Worm (Caenorhabditis elegans) whole organism, midembryonic: ENCODE measurements around the gene srj-22.

Source experiments
- T22C8.4 ChIP-seq: fragments of 200-800 bp; sonication (Bioruptor generic); IDR thresholded peaks from 2 replicates; pipeline ENCODE4 v1.3.6; 2022; ENCODE audit warnings: missing genetic modification characterization, missing compliant biosample characterization
- cog-1 ChIP-seq: sonication (generic microtip); optimal IDR thresholded peaks from 2 replicates; lab custom pipeline; 2016; ENCODE audit warnings: missing genetic modification characterization, missing compliant biosample characterization
- flt-1 ChIP-seq: fragments of 200-800 bp; sonication (Bioruptor generic); IDR thresholded peaks from 2 replicates; pipeline ENCODE4 v1.3.6; 2022; ENCODE audit warnings: missing genetic modification characterization, missing compliant biosample characterization
- klf-2 ChIP-seq: fragments of 200-800 bp; sonication (Bioruptor generic); conservative IDR thresholded peaks from 2 replicates; pipeline ENCODE4 v1.3.6; 2022; ENCODE audit warnings: missing genetic modification reagents, missing genetic modification characterization, missing compliant biosample characterization
- med-1 ChIP-seq: sonication (generic microtip); optimal IDR thresholded peaks from 2 replicates; lab custom pipeline; 2017; ENCODE audit warnings: missing genetic modification characterization, mild to moderate bottlenecking, missing compliant biosample characterization, antibody characterized with exemption, missing genetic modification reagents; ENCODE audit not compliant: insufficient read depth
- ref-1 ChIP-seq: fragments of 200-800 bp; sonication (Bioruptor generic); conservative IDR thresholded peaks from 2 replicates; pipeline ENCODE4 v1.3.6; 2022; ENCODE audit warnings: missing genetic modification reagents, missing genetic modification characterization, missing compliant biosample characterization
- tab-1 ChIP-seq: fragments of 200-800 bp; sonication (Bioruptor generic); IDR thresholded peaks from 2 replicates; pipeline ENCODE4 v1.3.6; 2022; ENCODE audit warnings: missing genetic modification characterization, missing compliant biosample characterization
- ztf-23 ChIP-seq: fragments of 200-800 bp; sonication (Bioruptor generic); IDR thresholded peaks from 2 replicates; pipeline ENCODE4 v1.3.6; 2022; ENCODE audit warnings: missing genetic modification reagents, missing genetic modification characterization, missing compliant biosample characterization
- ztf-29 ChIP-seq: fragments of 200-800 bp; sonication (Bioruptor generic); IDR thresholded peaks from 2 replicates; pipeline ENCODE4 v1.3.6; 2022; ENCODE audit warnings: missing genetic modification reagents, missing genetic modification characterization, missing compliant biosample characterization

Gene srj-22

DNA sequence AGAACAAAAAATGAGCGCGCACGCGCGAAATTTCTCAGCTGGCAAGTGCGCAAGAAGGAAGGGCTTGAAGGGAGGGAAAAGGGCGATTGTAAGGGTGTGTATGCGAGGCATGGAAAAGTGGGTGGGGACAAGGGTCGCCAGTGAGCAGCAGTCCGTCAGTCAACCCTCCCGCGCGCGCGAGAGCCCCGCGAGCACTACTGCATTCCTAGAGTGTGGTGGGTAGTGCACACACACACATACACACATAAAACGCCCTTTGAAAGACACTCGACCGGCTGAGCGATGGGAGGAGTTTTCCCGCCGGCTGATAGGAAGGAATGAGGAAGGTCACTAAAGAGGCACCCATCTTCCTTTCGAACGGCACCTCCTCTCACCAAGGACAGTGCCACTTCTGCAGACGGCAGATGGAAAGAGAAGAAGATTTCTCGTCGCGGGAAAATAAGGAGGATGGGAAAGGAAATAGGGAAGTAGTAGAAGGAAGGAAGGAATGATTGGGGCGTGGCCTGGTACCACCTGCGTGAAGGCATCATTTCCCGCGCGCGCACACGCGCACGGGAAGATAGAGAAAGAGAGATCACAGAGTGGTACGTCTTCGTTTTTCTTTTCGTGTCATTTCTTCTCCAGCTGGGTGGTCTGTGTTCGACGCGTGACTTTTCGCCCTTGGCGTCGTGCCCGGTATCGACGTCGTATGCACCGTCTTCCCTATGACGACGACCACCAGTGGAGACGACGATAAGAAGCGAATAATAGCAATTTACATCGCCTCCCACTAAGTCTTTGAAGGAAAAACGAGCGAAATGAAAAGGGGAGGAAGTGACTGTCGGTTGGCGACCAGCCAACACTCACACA lies 26.5 kb downstream of the srj-22 start:
- peak; percentile 67 for TF ChIP-seq ztf-29 (GFP tag; lab: Robert Waterston, UW)
- TF ChIP-seq ref-1 (GFP tag; lab: Robert Waterston, UW): no peak
- peak; percentile 58 for TF ChIP-seq cog-1 (tag; lab: Kevin White, UChicago)
- TF ChIP-seq ztf-23 (GFP tag; lab: Robert Waterston, UW): no peak
- TF ChIP-seq klf-2 (GFP tag; lab: Robert Waterston, UW): 0 out of 2 replicates have a peak, but pooled peaks have one; percentile 20
- peak; percentile 75 for TF ChIP-seq flt-1 (GFP tag; lab: Robert Waterston, UW)
- peak; percentile 33; the same call in 1 of the 2 replicates for TF ChIP-seq tab-1 (GFP tag; lab: Robert Waterston, UW)
- no peak for TF ChIP-seq med-1 (GFP tag; lab: Kevin White, UChicago)

DNA sequence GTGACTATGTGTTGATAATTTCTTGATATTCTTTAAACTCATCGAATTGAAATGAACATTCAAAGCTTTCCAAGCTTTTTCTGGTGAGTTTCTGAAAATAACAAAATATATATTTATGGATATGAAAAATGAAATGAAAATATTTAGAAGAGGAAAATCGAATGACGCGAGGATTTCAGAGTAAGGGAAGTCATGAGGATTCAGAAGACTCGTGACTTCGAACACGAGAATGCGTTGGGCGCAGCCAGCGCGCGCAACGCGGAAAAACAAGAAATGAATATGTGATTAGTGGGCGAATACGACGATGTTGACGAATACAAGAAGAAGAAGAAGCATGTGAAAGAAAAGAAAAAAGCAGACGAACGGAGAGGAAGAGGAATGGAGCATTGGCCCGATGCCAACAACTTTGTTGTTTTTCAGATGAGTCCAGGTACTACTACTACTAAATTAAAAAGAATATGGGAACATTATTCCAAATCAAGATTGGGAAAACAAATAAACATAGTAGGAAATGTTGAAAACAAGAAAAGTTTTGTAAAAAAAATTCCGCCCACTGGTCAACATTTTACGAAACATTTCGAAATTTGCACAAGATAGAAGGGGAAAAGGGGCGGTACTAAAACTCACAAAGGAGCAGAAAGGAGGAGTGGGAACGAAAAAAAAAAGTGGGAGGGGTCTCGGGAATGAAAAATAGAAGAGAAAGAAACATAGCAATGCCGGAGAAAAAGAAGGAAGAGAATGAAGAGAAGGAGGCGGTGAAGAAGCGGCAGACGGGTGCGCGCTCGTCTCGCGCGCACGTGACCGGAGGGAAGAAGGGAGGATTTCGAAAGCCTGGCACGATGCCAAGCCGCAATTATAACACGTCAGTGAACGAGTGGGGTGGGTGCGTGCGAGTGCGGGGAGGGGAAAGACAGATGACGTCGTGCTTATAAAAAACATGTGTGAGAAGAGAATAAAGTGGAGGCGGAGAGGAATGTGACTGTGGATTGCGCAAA lies 28.1 kb downstream of the srj-22 start:
- TF ChIP-seq klf-2 (GFP tag; lab: Robert Waterston, UW) (peak; percentile 48; the same call in 1 of the 2 replicates), med-1 (GFP tag; lab: Kevin White, UChicago) (no peak), T22C8.4 (GFP tag; lab: Robert Waterston, UW) (no peak), flt-1 (GFP tag; lab: Robert Waterston, UW) (peak; percentile 83; the same call in 1 of the 2 replicates), ref-1 (GFP tag; lab: Robert Waterston, UW) (no peak; the same call in 1 of the 2 replicates), tab-1 (GFP tag; lab: Robert Waterston, UW) (0 out of 2 replicates have a peak, but pooled peaks have one; percentile 48), ztf-29 (GFP tag; lab: Robert Waterston, UW) (peak; percentile 30; the same call in 1 of the 2 replicates), cog-1 (tag; lab: Kevin White, UChicago) (peak; percentile 68), ztf-23 (GFP tag; lab: Robert Waterston, UW) (peak; percentile 80)

DNA sequence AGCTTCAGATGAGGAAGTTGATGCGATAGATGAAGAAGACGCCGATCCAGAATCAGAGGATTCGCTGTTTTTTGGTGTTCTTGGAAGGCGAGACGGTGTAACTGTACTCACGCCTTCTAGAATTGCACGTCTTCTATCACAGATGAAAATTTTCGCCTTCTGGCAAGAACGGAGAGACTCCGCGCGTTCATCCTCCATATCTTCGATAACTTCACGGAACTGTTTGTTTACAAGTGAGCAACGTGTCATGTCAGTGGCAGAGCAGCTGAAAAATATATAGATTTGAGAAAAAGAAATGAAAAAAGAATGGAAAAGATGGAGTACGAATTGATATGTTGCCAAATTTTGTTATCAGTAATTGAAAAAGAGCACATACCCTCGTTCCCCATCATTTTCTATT lies 28.9 kb downstream of the srj-22 start:
- TF ChIP-seq ztf-29 (GFP tag; lab: Robert Waterston, UW): no peak
- no peak for TF ChIP-seq med-1 (GFP tag; lab: Kevin White, UChicago)
- TF ChIP-seq ref-1 (GFP tag; lab: Robert Waterston, UW): no peak
- TF ChIP-seq cog-1 (tag; lab: Kevin White, UChicago): no peak
- no peak for TF ChIP-seq klf-2 (GFP tag; lab: Robert Waterston, UW)
- no peak for TF ChIP-seq T22C8.4 (GFP tag; lab: Robert Waterston, UW)
- no peak for TF ChIP-seq flt-1 (GFP tag; lab: Robert Waterston, UW)
- TF ChIP-seq ztf-23 (GFP tag; lab: Robert Waterston, UW): no peak
- no peak for TF ChIP-seq tab-1 (GFP tag; lab: Robert Waterston, UW)

DNA sequence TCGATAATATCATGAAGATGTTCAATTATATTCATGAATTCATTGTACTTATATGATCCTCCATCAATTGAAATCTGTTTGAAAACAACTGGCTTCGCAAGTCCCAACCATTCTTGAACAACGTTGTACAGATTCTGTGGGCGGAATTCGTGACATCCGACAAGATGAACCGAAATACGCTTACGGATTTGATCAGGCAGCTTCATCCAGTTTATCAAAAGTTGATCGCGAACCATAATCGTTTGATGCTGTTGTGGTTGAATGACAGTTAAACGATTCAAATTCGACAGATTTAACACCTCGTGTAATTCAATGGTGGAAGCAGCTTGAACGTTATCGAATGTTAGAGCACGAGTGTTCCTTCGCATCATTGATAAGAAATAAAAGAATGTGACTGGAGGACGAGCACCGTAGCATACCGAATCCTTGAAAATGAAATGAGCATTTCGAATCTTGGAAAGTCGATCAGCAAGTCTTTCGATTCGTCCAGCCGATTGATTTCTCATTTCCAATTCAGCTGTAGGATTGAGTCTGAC lies 29.8 kb downstream of the srj-22 start:
- no peak for TF ChIP-seq klf-2 (GFP tag; lab: Robert Waterston, UW)
- TF ChIP-seq ref-1 (GFP tag; lab: Robert Waterston, UW): no peak
- no peak for TF ChIP-seq tab-1 (GFP tag; lab: Robert Waterston, UW)
- TF ChIP-seq ztf-23 (GFP tag; lab: Robert Waterston, UW): no peak
- TF ChIP-seq ztf-29 (GFP tag; lab: Robert Waterston, UW): no peak
- no peak for TF ChIP-seq cog-1 (tag; lab: Kevin White, UChicago)
- TF ChIP-seq T22C8.4 (GFP tag; lab: Robert Waterston, UW): no peak
- TF ChIP-seq med-1 (GFP tag; lab: Kevin White, UChicago): no peak
- TF ChIP-seq flt-1 (GFP tag; lab: Robert Waterston, UW): no peak

- TF ChIP-seq med-1 (GFP tag; lab: Kevin White, UChicago): no peak
- TF ChIP-seq ztf-29 (GFP tag; lab: Robert Waterston, UW): no peak
- no peak for TF ChIP-seq cog-1 (tag; lab: Kevin White, UChicago)
- TF ChIP-seq klf-2 (GFP tag; lab: Robert Waterston, UW): no peak
- no peak for TF ChIP-seq ref-1 (GFP tag; lab: Robert Waterston, UW)
- TF ChIP-seq T22C8.4 (GFP tag; lab: Robert Waterston, UW): no peak
These were observed 31.0 kb downstream of the srj-22 start for ce11 chrV:10712608-10712900.

DNA sequence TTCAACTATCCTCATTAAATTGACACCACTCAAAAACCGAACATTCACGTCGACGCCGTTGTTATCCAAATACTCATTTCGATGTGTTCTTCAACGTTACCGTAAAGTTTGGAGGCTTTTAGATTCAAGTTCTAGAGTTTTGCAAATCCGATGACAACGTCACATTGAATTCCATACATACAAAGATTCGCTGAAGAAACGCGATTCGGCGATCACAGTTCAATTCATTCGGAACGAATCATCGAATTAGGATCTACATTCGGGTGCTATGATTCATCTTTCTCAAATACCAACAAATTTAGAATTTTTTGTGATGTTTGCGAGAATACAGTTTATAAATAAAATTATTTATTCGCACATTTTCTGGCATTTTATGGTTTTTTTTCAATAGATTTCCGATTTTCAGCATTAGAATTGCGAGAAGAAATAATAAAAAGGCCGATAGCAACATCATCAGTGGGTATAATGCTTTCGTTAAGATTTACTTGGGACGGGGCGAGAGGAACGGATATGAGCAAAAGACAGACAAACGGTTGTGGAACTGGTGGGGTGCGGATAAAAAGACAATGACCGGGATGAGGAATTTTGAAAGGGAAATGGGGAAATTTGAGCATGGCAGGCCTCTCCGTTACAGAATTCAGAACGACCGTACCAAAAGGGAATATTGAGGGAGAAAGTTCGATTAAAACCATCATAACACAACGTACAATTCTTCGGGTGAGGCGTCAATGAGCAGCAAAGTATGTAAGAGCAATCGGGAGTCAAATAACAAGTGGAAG lies 31.5 kb downstream of the srj-22 start:
- TF ChIP-seq flt-1 (GFP tag; lab: Robert Waterston, UW) (no peak), klf-2 (GFP tag; lab: Robert Waterston, UW) (no peak), ztf-29 (GFP tag; lab: Robert Waterston, UW) (no peak), med-1 (GFP tag; lab: Kevin White, UChicago) (no peak), T22C8.4 (GFP tag; lab: Robert Waterston, UW) (no peak), tab-1 (GFP tag; lab: Robert Waterston, UW) (no peak), cog-1 (tag; lab: Kevin White, UChicago) (no peak), ref-1 (GFP tag; lab: Robert Waterston, UW) (no peak), ztf-23 (GFP tag; lab: Robert Waterston, UW) (no peak)

DNA sequence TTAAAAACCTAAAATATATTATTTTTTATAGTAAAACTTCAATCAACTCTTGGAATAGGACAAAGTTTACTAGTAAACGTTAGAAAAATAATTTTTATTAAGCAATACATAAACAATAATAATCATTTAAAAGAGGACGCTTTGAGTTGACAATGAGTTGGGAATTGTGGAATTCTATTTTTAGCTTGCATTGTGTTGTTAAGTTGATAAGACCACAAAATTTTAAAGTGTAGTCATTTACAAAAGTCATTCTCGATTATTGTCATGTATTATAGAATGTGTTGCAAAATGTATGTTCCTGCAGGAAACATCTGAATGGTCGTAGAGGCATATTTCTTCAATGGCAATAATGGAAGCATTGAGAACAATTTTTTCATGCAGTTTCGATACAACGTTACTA lies 32.5 kb downstream of the srj-22 start:
- TF ChIP-seq ref-1 (GFP tag; lab: Robert Waterston, UW): no peak
- no peak for TF ChIP-seq med-1 (GFP tag; lab: Kevin White, UChicago)
- no peak for TF ChIP-seq cog-1 (tag; lab: Kevin White, UChicago)
- TF ChIP-seq klf-2 (GFP tag; lab: Robert Waterston, UW): no peak
- TF ChIP-seq tab-1 (GFP tag; lab: Robert Waterston, UW): no peak
- no peak for TF ChIP-seq T22C8.4 (GFP tag; lab: Robert Waterston, UW)
- no peak for TF ChIP-seq ztf-29 (GFP tag; lab: Robert Waterston, UW)
- TF ChIP-seq flt-1 (GFP tag; lab: Robert Waterston, UW): no peak
- TF ChIP-seq ztf-23 (GFP tag; lab: Robert Waterston, UW): no peak
